Fruit fly (Drosophila melanogaster): ENCODE measurements around the gene CG44325.

Gene CG44325

dm6 chrX:9106775-9107283, 28.5 kb upstream of the CG44325 start, which contains the start of gene Arfrp1 (continued):
- TF ChIP-seq bsh (GFP tag; optimal IDR thresholded peaks at IDR 0.05) (peak in 1 of 2 experiments; percentile 5), Hand (GFP tag; optimal IDR thresholded peaks at IDR 0.05) (no peak), CG13775 (GFP tag; optimal IDR thresholded peaks at IDR 0.05) (peak; percentile 6), CG1603 (tag; optimal IDR thresholded peaks at IDR 0.05) (peak; percentile 12), CG14667 (GFP tag; IDR thresholded peaks at IDR 0.05) (no peak), CG16815 (GFP tag; optimal IDR thresholded peaks at IDR 0.05) (no peak), ab (GFP tag; optimal IDR thresholded peaks at IDR 0.05) (no peak), CG3065 (GFP tag; optimal IDR thresholded peaks at IDR 0.05) (no peak), CG4707 (GFP tag; optimal IDR thresholded peaks at IDR 0.05) (no peak), fd3F (GFP tag; optimal IDR thresholded peaks at IDR 0.05) (no peak), peb (GFP tag; IDR thresholded peaks at IDR 0.05) (no peak), GATAe (GFP tag; conservative IDR thresholded peaks at IDR 0.05) (no peak), CG18476 (GFP tag; optimal IDR thresholded peaks at IDR 0.05) (no peak), CG2120 (GFP tag; optimal IDR thresholded peaks at IDR 0.05) (peak; percentile 48), CG10366 (GFP tag; IDR thresholded peaks at IDR 0.05) (peak; percentile 15; the same call in 1 of the 2 replicates), fru (optimal IDR thresholded peaks at IDR 0.05) (no peak)

dm6 chrX:9106212-9106774, 28.0 kb upstream of the CG44325 start, which contains the start of gene Bx42:
TSS of gene Bx42 (minus strand) at chrX:9106604.
- TF ChIP-seq corto (GFP tag; optimal IDR thresholded peaks at IDR 0.05), result no peak
- peak; percentile 2 for TF ChIP-seq CG4282 (GFP tag; optimal IDR thresholded peaks at IDR 0.05)
- no peak for TF ChIP-seq zfh1 (GFP tag; IDR thresholded peaks at IDR 0.05)
- TF ChIP-seq Dp (GFP tag; optimal IDR thresholded peaks at IDR 0.05), result peak; percentile 8
- TF ChIP-seq MESR4 (GFP tag; optimal IDR thresholded peaks at IDR 0.05), result peak; percentile 96
- peak; percentile 34 for TF ChIP-seq Rfx (GFP tag; IDR thresholded peaks at IDR 0.05)
- TF ChIP-seq Hr51 (GFP tag; optimal IDR thresholded peaks at IDR 0.05), result no peak
- peak; percentile 71; the same call in 2 of the 3 replicates for TF ChIP-seq row (GFP tag; IDR thresholded peaks at IDR 0.05)
- TF ChIP-seq Nf-YB (GFP tag; optimal IDR thresholded peaks at IDR 0.05), result no peak
- 0 out of 2 replicates have a peak, but pooled peaks have one; percentile 16 for TF ChIP-seq E2f2 (GFP tag; IDR thresholded peaks at IDR 0.05)
- peak; percentile 4 for TF ChIP-seq CG10267 (tag; optimal IDR thresholded peaks at IDR 0.05)
- peak; percentile 32 for TF ChIP-seq tio (GFP tag; optimal IDR thresholded peaks at IDR 0.05)
- peak; percentile 23 for TF ChIP-seq lilli (GFP tag; optimal IDR thresholded peaks at IDR 0.05)
- TF ChIP-seq Opbp (GFP tag; IDR thresholded peaks at IDR 0.05; ENCODE audit: partially characterized antibody), result no peak
- peak; percentile 57 for TF ChIP-seq pzg (GFP tag; optimal IDR thresholded peaks at IDR 0.05)
- peak; percentile 23 for TF ChIP-seq CG9797 (GFP tag; optimal IDR thresholded peaks at IDR 0.05)
- TF ChIP-seq peb (GFP tag; IDR thresholded peaks at IDR 0.05), result no peak
- TF ChIP-seq CG10209 (GFP tag; optimal IDR thresholded peaks at IDR 0.05), result no peak
- TF ChIP-seq phol (tag; optimal IDR thresholded peaks at IDR 0.05), result peak; percentile 37
- peak; percentile 1 for TF ChIP-seq Sin3A (optimal IDR thresholded peaks at IDR 0.05)
- peak in 1 of 2 experiments; percentile 27 for TF ChIP-seq Pdp1 (GFP tag; optimal IDR thresholded peaks at IDR 0.05)
- TF ChIP-seq al (GFP tag; IDR thresholded peaks at IDR 0.05), result no peak
- TF ChIP-seq CG7928 (GFP tag; optimal IDR thresholded peaks at IDR 0.05), result peak; percentile 85
- TF ChIP-seq CkIIα-i1 (GFP tag; IDR thresholded peaks at IDR 0.05), result no peak
- TF ChIP-seq CG7556 (GFP tag; optimal IDR thresholded peaks at IDR 0.05), result no peak
- TF ChIP-seq Myb (GFP tag; optimal IDR thresholded peaks at IDR 0.05), result peak; percentile 5
- no peak for TF ChIP-seq usp (GFP tag; optimal IDR thresholded peaks at IDR 0.05)
- no peak for TF ChIP-seq CG4854 (GFP tag; optimal IDR thresholded peaks at IDR 0.05)
- no peak for TF ChIP-seq CG43689 (GFP tag; IDR thresholded peaks at IDR 0.05)
- TF ChIP-seq NFAT (GFP tag; IDR thresholded peaks at IDR 0.05), result peak; percentile 31; the same call in 1 of the 2 replicates
- TF ChIP-seq HLH4C (GFP tag; IDR thresholded peaks at IDR 0.05; ENCODE audit: partially characterized antibody), result 0 out of 3 replicates have a peak, but pooled peaks have one; percentile 26
- TF ChIP-seq CG13296 (GFP tag; optimal IDR thresholded peaks at IDR 0.05), result no peak
- TF ChIP-seq gfzf (GFP tag; optimal IDR thresholded peaks at IDR 0.05), result peak; percentile 77
- TF ChIP-seq CG7963 (GFP tag; IDR thresholded peaks at IDR 0.05; ENCODE audit: partially characterized antibody), result no peak

Data from whole organism, embryonic.